Fruit fly (Drosophila melanogaster) whole organism, larva: ENCODE results near the gene CG5023.

Experiments
- noc ChIP-seq: fragments of 200-800 bp; sonication (Bioruptor generic); optimal IDR thresholded peaks from 3 replicates; lab custom pipeline; 2019; ENCODE audit warnings: missing biosample characterization, mild to moderate bottlenecking, missing genetic modification characterization, moderate library complexity

CG5023 gene

DNA sequence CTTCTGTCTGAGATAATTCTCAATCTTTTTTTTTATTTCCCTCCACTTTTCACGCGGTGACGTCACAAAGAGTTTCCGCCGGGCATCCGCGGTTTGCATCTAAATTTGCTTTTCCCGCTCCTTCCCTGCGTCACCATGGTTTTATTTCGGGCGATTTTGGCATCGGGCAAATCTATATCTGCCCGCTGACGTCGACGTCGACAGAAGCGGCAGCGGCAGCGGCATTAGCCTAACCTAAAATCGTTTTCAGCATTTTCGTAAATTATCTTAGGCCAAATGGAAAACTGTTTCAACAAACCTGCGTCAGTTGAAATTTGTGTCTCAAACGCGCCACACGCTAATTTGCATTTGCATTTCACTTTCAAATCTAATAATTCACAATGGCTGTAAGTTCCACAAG lies at the start of gene CG5023:
TSS of gene CG5023 (plus strand) at position 301 of the 400 bp plus-strand sequence.
- TF ChIP-seq noc (tag; lab: Kevin White, UChicago): no peak

DNA sequence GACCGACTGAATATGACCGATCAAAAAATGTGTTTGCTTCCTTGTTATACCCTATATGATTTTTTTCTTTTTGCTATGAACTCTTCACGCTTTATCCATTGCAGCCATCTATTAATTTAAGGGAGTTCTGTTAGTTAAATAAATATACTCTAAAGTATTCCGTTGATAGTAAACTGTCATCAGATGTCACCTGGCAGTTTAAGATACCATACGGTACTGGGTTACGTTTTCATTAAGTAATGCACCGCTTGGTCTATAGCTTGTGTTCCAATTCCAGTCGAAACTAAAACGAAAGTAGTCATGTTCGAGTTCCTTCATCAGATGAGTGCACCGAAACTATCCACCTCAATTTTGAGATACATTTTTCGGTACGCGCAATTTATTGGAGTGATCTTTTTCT lies 48.5 kb upstream of the CG5023 start, which contains the start of gene Gr92a:
TSS of gene Gr92a (plus strand) at position 301 of the 400 bp plus-strand sequence.
- no peak for TF ChIP-seq noc (tag; lab: Kevin White, UChicago)

DNA sequence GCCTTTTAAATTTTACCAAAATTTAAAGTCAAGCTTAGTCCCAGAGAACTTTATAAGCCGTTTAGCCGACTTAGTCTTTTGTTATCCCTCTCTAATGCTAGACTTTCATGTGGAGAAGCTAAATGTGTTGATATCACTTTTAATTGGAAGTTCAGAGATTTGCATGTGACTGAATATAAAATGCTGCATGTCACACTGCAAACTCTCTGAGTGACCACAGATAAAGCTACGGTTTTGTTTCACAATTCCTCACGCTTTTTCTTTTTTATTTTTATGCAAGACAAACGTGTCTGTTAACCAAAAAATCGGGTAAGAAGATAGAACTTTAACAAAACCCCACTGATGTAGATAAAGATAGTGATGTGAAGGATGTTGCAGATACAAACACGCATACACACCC lies 44.8 kb upstream of the CG5023 start:
- no peak for TF ChIP-seq noc (tag; lab: Kevin White, UChicago)

DNA sequence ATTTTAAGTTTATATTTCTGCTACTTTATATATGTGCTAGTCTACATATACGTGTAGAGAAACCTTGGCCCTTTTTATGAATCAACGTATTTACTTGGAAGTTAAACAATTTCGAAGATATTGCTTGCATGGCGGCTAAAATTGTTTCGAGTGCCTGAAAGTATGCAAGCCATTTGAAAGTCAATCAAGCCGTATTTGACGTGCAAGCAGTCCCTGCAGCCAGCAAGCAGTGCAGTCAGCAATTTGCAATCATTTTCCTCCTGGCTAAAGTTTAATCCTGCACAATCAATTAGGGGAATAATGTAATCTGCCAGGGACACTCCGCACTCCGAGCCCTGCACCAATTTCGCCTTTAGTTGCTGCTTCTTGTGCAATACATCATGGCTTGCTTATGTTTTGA lies 14.6 kb upstream of the CG5023 start:
- TF ChIP-seq noc (tag; lab: Kevin White, UChicago): no peak

DNA sequence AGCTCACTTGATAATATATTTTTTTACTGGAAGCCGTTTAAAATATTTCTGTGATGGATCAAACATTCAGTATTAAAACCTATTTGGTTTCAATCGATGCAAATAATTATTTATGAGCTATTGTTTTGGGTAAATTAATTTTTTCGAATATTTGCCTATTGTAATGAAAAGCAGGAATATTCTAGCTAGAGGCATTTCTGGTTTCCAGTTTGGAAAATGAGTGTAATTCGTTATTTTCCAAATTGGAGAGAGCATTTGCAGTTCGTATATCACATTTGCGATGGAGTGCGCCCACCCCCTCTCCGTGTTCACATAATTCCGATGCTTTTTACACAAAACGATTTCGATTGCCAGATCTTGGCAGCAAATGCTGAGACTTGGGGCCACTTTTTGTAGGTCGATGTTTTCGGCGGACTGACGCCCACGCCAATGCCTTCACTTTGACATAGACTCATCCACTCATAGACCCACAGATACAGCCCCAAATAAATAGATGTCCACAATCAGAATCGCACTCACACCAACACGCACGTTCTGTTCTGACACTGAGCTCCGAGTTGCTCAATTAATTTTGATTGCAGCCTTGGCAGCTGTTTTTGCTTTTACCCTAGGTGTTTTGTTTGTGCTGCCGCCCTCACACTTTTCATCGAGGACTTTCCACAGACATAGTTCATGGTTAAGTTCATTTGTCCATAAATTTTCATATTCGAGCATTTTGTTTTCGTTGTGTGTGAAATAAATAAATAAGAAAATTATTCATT lies 1.4 kb upstream of the CG5023 start:
- TF ChIP-seq noc (tag; lab: Kevin White, UChicago): no peak

DNA sequence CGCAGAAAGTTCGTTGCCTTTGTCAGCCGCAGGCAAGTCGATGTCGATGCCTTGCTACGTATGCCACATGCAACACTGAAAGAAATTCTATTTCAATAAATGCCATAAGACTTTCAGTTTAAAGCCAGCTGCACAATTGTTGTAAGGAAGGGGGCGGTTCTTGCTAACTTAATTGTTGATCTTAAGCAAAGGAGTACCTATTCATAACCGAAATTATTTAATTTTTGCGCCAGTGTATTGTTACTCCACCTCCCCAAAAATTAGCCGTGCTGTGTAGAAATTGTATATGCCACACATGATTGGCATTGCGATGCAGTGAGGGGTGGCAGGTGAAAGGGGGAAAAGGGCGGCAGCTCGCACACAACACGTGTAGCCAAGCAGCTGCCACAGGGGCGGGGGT lies 15.8 kb downstream of the CG5023 start:
- no peak for TF ChIP-seq noc (tag; lab: Kevin White, UChicago)

DNA sequence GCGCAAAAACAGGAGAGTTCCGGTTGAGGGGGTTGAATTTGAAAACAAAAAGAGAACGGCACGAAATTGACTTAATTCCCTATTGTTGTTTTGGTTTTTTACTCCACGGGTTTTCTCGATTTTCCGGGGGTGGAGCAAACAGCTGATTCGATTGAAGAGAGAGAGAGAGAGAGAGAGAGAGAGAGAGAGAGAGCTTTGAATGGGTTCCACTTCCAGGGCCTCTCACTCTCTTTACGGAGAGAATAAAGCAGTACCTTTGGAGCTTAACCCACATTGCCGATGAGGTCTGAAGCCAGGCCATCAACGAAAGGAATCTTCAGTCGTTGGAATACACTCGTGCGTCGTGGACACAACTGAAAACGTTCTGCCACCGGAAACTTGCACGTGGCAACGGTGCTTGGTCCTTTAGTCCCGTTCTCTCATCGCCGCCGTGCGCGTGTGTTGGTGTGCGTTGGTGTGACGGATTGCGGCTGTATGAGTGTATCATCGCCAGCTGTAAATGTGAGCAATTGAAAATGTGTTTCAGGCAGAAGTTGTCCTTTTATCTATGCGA lies 35.3 kb downstream of the CG5023 start, which contains the start of gene Nlg4:
TSS of gene Nlg4 (plus strand) at position 332 of the 553 bp plus-strand sequence.
- no peak for TF ChIP-seq noc (tag; lab: Kevin White, UChicago)

DNA sequence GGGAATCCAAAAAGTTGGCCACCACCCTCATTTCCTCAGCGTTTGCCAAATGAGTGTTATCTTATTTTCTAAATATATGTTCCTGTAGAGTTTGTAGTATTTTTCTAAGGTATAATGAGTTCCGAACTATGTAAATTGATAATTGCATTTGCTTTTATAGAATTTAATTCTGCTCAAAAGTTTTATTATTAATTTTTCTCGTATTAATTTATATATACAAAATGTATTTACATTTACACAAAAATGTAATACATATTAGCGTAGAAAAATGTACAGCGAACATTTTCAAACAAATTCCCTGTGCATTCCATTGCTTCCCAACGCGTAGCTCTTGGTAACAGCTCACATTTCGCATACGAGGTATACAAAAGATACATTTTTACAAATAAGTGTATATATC lies 40.5 kb downstream of the CG5023 start, which contains the start of gene CG17199:
TSS of gene CG17199 (minus strand) at position 101 of the 400 bp plus-strand sequence.
- TF ChIP-seq noc (tag; lab: Kevin White, UChicago): no peak
